Fruit fly (Drosophila melanogaster) whole organism: ENCODE data around the gene CG9951.

ENCODE experiments used
- CG8478 ChIP-seq: fragments of >200 bp; optimal IDR thresholded peaks from 2 replicates; lab custom pipeline; 2018; ENCODE audit warnings: inconsistent platforms
- Dll ChIP-seq: fragments of >200 bp; optimal IDR thresholded peaks from 2 replicates; lab custom pipeline; 2017
- EcR ChIP-seq, 2 experiments: fragments of >200 bp; optimal IDR thresholded peaks; 2 replicates each; lab custom pipeline; 2017; ENCODE audit warnings: missing biosample characterization in 2 of 2, missing genetic modification characterization in 2 of 2, missing genetic modification reagents in 2 of 2
- pan ChIP-seq: fragments of >200 bp; optimal IDR thresholded peaks from 2 replicates; lab custom pipeline; 2017
- psq ChIP-seq: fragments of >200 bp; optimal IDR thresholded peaks from 2 replicates; lab custom pipeline; 2017
- usp ChIP-seq: fragments of >200 bp; optimal IDR thresholded peaks from 2 replicates; lab custom pipeline; 2017; ENCODE audit warnings: missing biosample characterization, missing genetic modification characterization, mixed read lengths

CG9951 gene

DNA sequence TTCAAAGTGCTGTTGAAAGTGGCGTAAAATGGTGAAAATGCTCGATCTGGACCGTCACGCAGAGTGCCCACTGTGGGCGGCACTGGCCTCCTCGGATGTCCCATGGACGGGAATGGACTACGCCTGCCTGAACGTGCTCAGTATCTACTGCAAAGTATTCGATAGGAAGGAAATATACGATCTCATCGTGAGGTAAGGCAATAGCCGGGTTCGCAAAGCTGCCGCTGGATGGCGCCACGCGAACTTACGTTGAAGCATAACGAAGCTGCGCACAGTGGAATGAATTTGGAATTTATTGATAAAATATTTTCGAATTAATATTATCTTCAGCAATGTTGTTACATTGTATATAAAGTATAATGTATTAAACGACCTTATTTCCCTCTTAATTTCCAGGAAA, 33.4 kb downstream of the CG9951 start:
- TF ChIP-seq psq (lab: Kevin White, UChicago) (no peak), Dll (lab: Kevin White, UChicago) (no peak), pan (lab: Kevin White, UChicago) (no peak), EcR (GFP tag; optimal IDR thresholded peaks at IDR 0.05; lab: Kevin White, UChicago) (no peak), CG8478 (lab: Kevin White, UChicago) (no peak), usp (GFP tag; lab: Kevin White, UChicago) (no peak)

DNA sequence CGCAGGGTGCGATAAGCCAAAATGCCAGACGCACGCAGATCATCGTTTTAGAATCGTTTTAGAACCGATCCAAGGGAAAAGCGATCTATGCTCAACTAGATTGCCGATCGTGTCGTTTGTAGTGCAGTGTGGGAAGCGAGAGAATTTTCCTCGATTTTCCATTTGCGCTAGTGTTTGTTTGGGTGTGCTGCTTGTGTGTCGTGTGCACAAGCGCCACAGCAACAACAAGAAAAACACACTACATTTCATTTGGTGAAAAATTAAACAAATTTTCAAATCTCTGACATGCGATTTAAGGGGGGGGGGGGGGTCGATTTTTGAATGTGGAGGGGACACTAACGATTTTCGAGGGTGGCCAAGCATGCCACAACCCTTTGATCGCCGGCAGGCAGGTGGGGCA, 47.5 kb downstream of the CG9951 start:
- no peak for TF ChIP-seq usp (GFP tag; lab: Kevin White, UChicago)

DNA sequence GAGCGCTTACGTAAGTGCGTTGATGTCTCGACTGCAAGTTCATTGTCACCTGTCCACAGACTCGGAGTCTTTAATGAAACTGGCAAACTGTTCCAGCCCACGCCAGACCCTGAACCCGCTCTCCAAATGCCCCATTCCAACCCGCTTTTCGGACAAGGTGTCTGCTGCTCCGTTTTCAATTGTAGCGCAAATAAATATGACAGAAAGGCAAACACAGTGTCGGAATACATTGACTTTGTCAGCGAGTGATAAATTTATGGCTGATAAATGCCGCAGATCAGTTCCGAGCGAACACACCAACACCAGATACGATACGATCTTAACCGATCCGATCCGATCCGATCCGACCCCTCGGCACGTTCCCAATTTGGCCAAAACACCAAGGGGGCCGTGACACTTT, 51.1 kb downstream of the CG9951 start:
- TF ChIP-seq pan (lab: Kevin White, UChicago) (no peak), EcR (GFP tag; optimal IDR thresholded peaks at IDR 0.05; lab: Kevin White, UChicago) (no peak), psq (lab: Kevin White, UChicago) (no peak)
